Fruit fly (Drosophila melanogaster) whole organism, embryonic: ENCODE results near the gene CG10947.

Source experiments
- Atf-2 ChIP-seq: fragments of 200-800 bp; sonication (Bioruptor generic); optimal IDR thresholded peaks from 2 replicates; lab custom pipeline; 2016; ENCODE audit warnings: missing biosample characterization, missing genetic modification characterization
- Atf6 ChIP-seq: fragments of 200-800 bp; sonication (Bioruptor generic); IDR thresholded peaks from 2 replicates; pipeline ENCODE4 v1.3.6; 2022; ENCODE audit warnings: missing biosample characterization, missing genetic modification characterization
- Bdp1 ChIP-seq: fragments of 200-800 bp; sonication (Bioruptor generic); optimal IDR thresholded peaks from 3 replicates; lab custom pipeline; 2016; ENCODE audit warnings: missing biosample characterization, missing genetic modification characterization
- Bgb ChIP-seq: fragments of 200-800 bp; sonication (Bioruptor generic); IDR thresholded peaks from 2 replicates; pipeline ENCODE4 v1.3.6; 2022; ENCODE audit warnings: missing biosample characterization, missing genetic modification characterization; ENCODE audit not compliant: partially characterized antibody
- Bteb2 ChIP-seq: fragments of 200-800 bp; sonication (Bioruptor generic); optimal IDR thresholded peaks from 2 replicates; lab custom pipeline; 2016; ENCODE audit warnings: missing biosample characterization, missing genetic modification characterization
- CG10209 ChIP-seq: fragments of 200-800 bp; sonication (Bioruptor generic); optimal IDR thresholded peaks from 3 replicates; lab custom pipeline; 2017; ENCODE audit warnings: missing biosample characterization, mild to moderate bottlenecking, missing genetic modification characterization, missing genetic modification reagents
- CG10267 ChIP-seq: fragments of 200-800 bp; sonication (Bioruptor generic); optimal IDR thresholded peaks from 2 replicates; lab custom pipeline; 2018; ENCODE audit warnings: missing biosample characterization, mild to moderate bottlenecking, missing genetic modification characterization, moderate library complexity
- CG11093 ChIP-seq: fragments of 200-800 bp; sonication (Bioruptor generic); IDR thresholded peaks from 3 replicates; pipeline ENCODE4 v1.3.6; 2022; ENCODE audit warnings: missing biosample characterization, missing genetic modification characterization
- CG11560 ChIP-seq: fragments of 200-800 bp; sonication (Bioruptor generic); IDR thresholded peaks from 3 replicates; pipeline ENCODE4 v1.3.6; 2022; ENCODE audit warnings: missing biosample characterization, missing genetic modification characterization
- CG12744 ChIP-seq: fragments of 200-800 bp; sonication (Bioruptor generic); optimal IDR thresholded peaks from 2 replicates; lab custom pipeline; 2016; ENCODE audit warnings: missing biosample characterization, missing genetic modification characterization
- CG13123 ChIP-seq: fragments of 200-800 bp; sonication (Bioruptor generic); optimal IDR thresholded peaks from 2 replicates; lab custom pipeline; 2016; ENCODE audit warnings: missing biosample characterization, missing genetic modification characterization
- CG13424 ChIP-seq: fragments of 200-800 bp; sonication (Bioruptor generic); optimal IDR thresholded peaks from 2 replicates; lab custom pipeline; 2019; ENCODE audit warnings: missing biosample characterization, mild to moderate bottlenecking, missing genetic modification characterization, moderate library complexity
- CG14965 ChIP-seq: fragments of 200-800 bp; sonication (Bioruptor generic); optimal IDR thresholded peaks from 2 replicates; lab custom pipeline; 2016; ENCODE audit warnings: missing biosample characterization, missing genetic modification characterization, borderline replicate concordance
- CG15479 ChIP-seq: fragments of 200-800 bp; sonication (Bioruptor generic); optimal IDR thresholded peaks from 3 replicates; lab custom pipeline; 2019; ENCODE audit warnings: missing biosample characterization, mild to moderate bottlenecking, missing genetic modification characterization, moderate library complexity
- CG17612 ChIP-seq: fragments of 200-800 bp; sonication (Bioruptor generic); IDR thresholded peaks from 2 replicates; pipeline ENCODE4 v1.3.6; 2022; ENCODE audit warnings: missing biosample characterization, missing genetic modification characterization
- CG18011 ChIP-seq: fragments of 200-800 bp; sonication (Bioruptor generic); optimal IDR thresholded peaks from 2 replicates; lab custom pipeline; 2017; ENCODE audit warnings: missing biosample characterization, missing genetic modification characterization, mild to moderate bottlenecking, moderate library complexity, missing genotype
- CG18764 ChIP-seq: fragments of 200-800 bp; sonication (Bioruptor generic); optimal IDR thresholded peaks from 3 replicates; lab custom pipeline; 2016; ENCODE audit warnings: missing biosample characterization, missing genetic modification characterization
- CG33213 ChIP-seq: fragments of 200-800 bp; sonication (Bioruptor generic); optimal IDR thresholded peaks from 3 replicates; lab custom pipeline; 2016; ENCODE audit warnings: missing biosample characterization, missing genetic modification characterization
- CG4617 ChIP-seq: fragments of 200-800 bp; sonication (Bioruptor generic); optimal IDR thresholded peaks from 3 replicates; lab custom pipeline; 2016; ENCODE audit warnings: missing biosample characterization, missing genetic modification characterization, borderline replicate concordance
- CG4730 ChIP-seq: fragments of 200-800 bp; sonication (Bioruptor generic); IDR thresholded peaks from 2 replicates; pipeline ENCODE4 v1.3.6; 2022; ENCODE audit warnings: missing biosample characterization, missing genetic modification characterization
- CG7556 ChIP-seq: fragments of 200-800 bp; sonication (Bioruptor generic); optimal IDR thresholded peaks from 2 replicates; lab custom pipeline; 2017; ENCODE audit warnings: missing biosample characterization, mild to moderate bottlenecking, missing genetic modification characterization
- CG8281 ChIP-seq: fragments of 200-800 bp; sonication (Bioruptor generic); optimal IDR thresholded peaks from 2 replicates; lab custom pipeline; 2018; ENCODE audit warnings: missing biosample characterization, mild to moderate bottlenecking, missing genetic modification characterization, moderate library complexity
- CG8290 ChIP-seq, 3 experiments: fragments of 200-800 bp; sonication (Bioruptor generic); optimal IDR thresholded peaks; 2 replicates each; lab custom pipeline; 2016 to 2019; ENCODE audit warnings: missing biosample characterization in 3 of 3, missing genetic modification characterization in 3 of 3, mild to moderate bottlenecking in 2 of 3, moderate library complexity in 1 of 3
- CG8478 ChIP-seq: fragments of >200 bp; optimal IDR thresholded peaks from 2 replicates; lab custom pipeline; 2018
- CG8924 ChIP-seq: fragments of 200-800 bp; optimal IDR thresholded peaks from 3 replicates; lab custom pipeline; 2019; ENCODE audit warnings: missing biosample characterization, mild to moderate bottlenecking, missing genetic modification characterization, moderate library complexity
- CG9932 ChIP-seq: fragments of 200-800 bp; sonication (Bioruptor generic); IDR thresholded peaks from 2 replicates; pipeline ENCODE4 v1.3.6; 2022; ENCODE audit warnings: missing biosample characterization, missing genetic modification characterization
- Dad ChIP-seq: fragments of 200-800 bp; sonication (Bioruptor generic); optimal IDR thresholded peaks from 3 replicates; lab custom pipeline; 2016; ENCODE audit warnings: missing biosample characterization, missing genetic modification characterization
- Dip2 ChIP-seq: fragments of 200-800 bp; sonication (Bioruptor generic); IDR thresholded peaks from 2 replicates; pipeline ENCODE4 v1.3.6; 2022; ENCODE audit warnings: missing biosample characterization, missing genetic modification characterization
- H2.0 ChIP-seq: fragments of 200-800 bp; sonication (Bioruptor generic); IDR thresholded peaks from 2 replicates; pipeline ENCODE4 v1.3.6; 2022; ENCODE audit warnings: missing biosample characterization, missing genetic modification characterization
- Hand ChIP-seq: fragments of 200-800 bp; sonication (Bioruptor generic); optimal IDR thresholded peaks from 2 replicates; lab custom pipeline; 2017; ENCODE audit warnings: mild to moderate bottlenecking, missing biosample characterization, missing genetic modification reagents, missing genetic modification characterization
- Lpt ChIP-seq: fragments of >200 bp; optimal IDR thresholded peaks from 2 replicates; lab custom pipeline; 2018; ENCODE audit warnings: missing biosample characterization, missing genetic modification characterization
- Meics ChIP-seq: fragments of 200-800 bp; sonication (Bioruptor generic); optimal IDR thresholded peaks from 2 replicates; lab custom pipeline; 2017; ENCODE audit warnings: missing biosample characterization, mild to moderate bottlenecking, missing genetic modification characterization
- Rfx ChIP-seq: fragments of 200-800 bp; sonication (Bioruptor generic); IDR thresholded peaks from 2 replicates; pipeline ENCODE4 v1.3.6; 2022; ENCODE audit warnings: missing biosample characterization, missing genetic modification characterization
- Spps ChIP-seq: fragments of 200-800 bp; sonication (Bioruptor generic); optimal IDR thresholded peaks from 2 replicates; lab custom pipeline; 2018; ENCODE audit warnings: missing biosample characterization, mild to moderate bottlenecking, missing genetic modification characterization
- Sry-β ChIP-seq: fragments of 200-800 bp; sonication (Bioruptor generic); optimal IDR thresholded peaks from 2 replicates; lab custom pipeline; 2018; ENCODE audit warnings: missing biosample characterization, mild to moderate bottlenecking, missing genetic modification characterization, moderate library complexity
- Sry-δ ChIP-seq: fragments of 200-800 bp; sonication (Bioruptor generic); optimal IDR thresholded peaks from 2 replicates; lab custom pipeline; 2016; ENCODE audit warnings: missing biosample characterization, missing genetic modification characterization
- Xbp1 ChIP-seq: fragments of 200-800 bp; sonication (Bioruptor generic); optimal IDR thresholded peaks from 3 replicates; lab custom pipeline; 2016; ENCODE audit warnings: missing biosample characterization, mild to moderate bottlenecking, missing genetic modification characterization
- corto ChIP-seq: fragments of 200-800 bp; sonication (Bioruptor generic); optimal IDR thresholded peaks from 2 replicates; lab custom pipeline; 2016; ENCODE audit warnings: missing biosample characterization, mild to moderate bottlenecking, missing genetic modification characterization, moderate library complexity
- crc ChIP-seq: fragments of 200-800 bp; sonication (Bioruptor generic); optimal IDR thresholded peaks from 2 replicates; lab custom pipeline; 2016; ENCODE audit warnings: missing biosample characterization, missing genetic modification characterization
- crol ChIP-seq: fragments of 200-800 bp; sonication (Bioruptor generic); IDR thresholded peaks from 2 replicates; pipeline ENCODE4 v1.3.6; 2022; ENCODE audit warnings: missing biosample characterization, missing genetic modification characterization
- dati ChIP-seq: fragments of 200-800 bp; sonication (Bioruptor generic); IDR thresholded peaks from 2 replicates; pipeline ENCODE4 v1.3.6; 2022; ENCODE audit warnings: missing biosample characterization, missing genetic modification characterization
- gce ChIP-seq: fragments of 200-800 bp; sonication (Bioruptor generic); IDR thresholded peaks from 3 replicates; pipeline ENCODE4 v1.3.6; 2022; ENCODE audit warnings: missing biosample characterization, missing genetic modification characterization
- gcm ChIP-seq: fragments of 200-800 bp; sonication (Bioruptor generic); optimal IDR thresholded peaks from 2 replicates; lab custom pipeline; 2019; ENCODE audit warnings: missing biosample characterization, mild to moderate bottlenecking, missing genetic modification characterization, moderate library complexity
- gro ChIP-seq: fragments of 200-800 bp; sonication (Bioruptor generic); optimal IDR thresholded peaks from 2 replicates; lab custom pipeline; 2016; ENCODE audit warnings: missing biosample characterization, missing genetic modification characterization
- hth ChIP-seq: fragments of >200 bp; optimal IDR thresholded peaks from 2 replicates; lab custom pipeline; 2017; ENCODE audit warnings: inconsistent platforms
- jigr1 ChIP-seq: fragments of 200-800 bp; sonication (Bioruptor generic); IDR thresholded peaks from 3 replicates; pipeline ENCODE4 v1.3.6; 2022; ENCODE audit warnings: missing biosample characterization, missing genetic modification characterization
- knrl ChIP-seq: fragments of 200-800 bp; sonication (Bioruptor generic); IDR thresholded peaks from 3 replicates; pipeline ENCODE4 v1.3.6; 2022; ENCODE audit warnings: missing biosample characterization, missing genetic modification characterization; ENCODE audit not compliant: partially characterized antibody
- pb ChIP-seq: fragments of 200-800 bp; sonication (Bioruptor generic); optimal IDR thresholded peaks from 3 replicates; lab custom pipeline; 2016; ENCODE audit warnings: missing biosample characterization, missing genetic modification characterization
- pho ChIP-seq: fragments of 200-800 bp; sonication (Bioruptor generic); optimal IDR thresholded peaks from 2 replicates; lab custom pipeline; 2016; ENCODE audit warnings: missing biosample characterization, missing genetic modification characterization
- stc ChIP-seq: fragments of 200-800 bp; sonication (Bioruptor generic); IDR thresholded peaks from 2 replicates; pipeline ENCODE4 v1.3.6; 2022; ENCODE audit warnings: missing biosample characterization, missing genetic modification characterization
- tgo ChIP-seq: fragments of 200-800 bp; sonication (Bioruptor generic); IDR thresholded peaks from 3 replicates; pipeline ENCODE4 v1.3.6; 2022; ENCODE audit warnings: missing biosample characterization, missing genetic modification characterization

The CG10947 gene

dm6 chr2L:20428756-20429408 is 14.3 kb upstream of the CG10947 start (continued):
- TF ChIP-seq crc (GFP tag; lab: Kevin White, UChicago) (no peak), Meics (GFP tag; lab: Kevin White, UChicago) (peak; percentile 100), Atf-2 (GFP tag; lab: Kevin White, UChicago) (no peak), knrl (0 out of 3 replicates have a peak, but pooled peaks have one; percentile 24), CG8281 (tag; lab: Kevin White, UChicago) (no peak), Lpt (GFP tag; lab: Kevin White, UChicago) (no peak), CG8478 (lab: Kevin White, UChicago) (no peak), CG14965 (GFP tag; lab: Kevin White, UChicago) (no peak), Sry-δ (GFP tag; lab: Kevin White, UChicago) (no peak), CG11560 (tag; lab: Robert Waterston, UW) (no peak), CG17612 (no peak), gro (no peak), CG33213 (GFP tag; lab: Kevin White, UChicago) (no peak), hth (lab: Kevin White, UChicago) (no peak), gce (GFP tag; lab: Robert Waterston, UW) (no peak), pb (GFP tag; lab: Kevin White, UChicago) (no peak), stc (GFP tag; lab: Robert Waterston, UW) (no peak), Sry-β (no peak), Xbp1 (no peak), Dip2 (GFP tag; lab: Robert Waterston, UW) (no peak), CG10209 (no peak), CG9932 (GFP tag; lab: Robert Waterston, UW) (no peak), CG13424 (tag; lab: Kevin White, UChicago) (no peak), jigr1 (no peak), Bgb (GFP tag; lab: Robert Waterston, UW) (peak; percentile 50; the same call in 1 of the 2 replicates), CG4730 (GFP tag; lab: Robert Waterston, UW) (no peak), CG7556 (GFP tag; lab: Kevin White, UChicago) (no peak), CG18764 (no peak), CG18011 (GFP tag; lab: Kevin White, UChicago) (peak; percentile 12), Rfx (no peak), tgo (GFP tag; lab: Robert Waterston, UW) (no peak), Hand (no peak), Spps (tag; lab: Kevin White, UChicago) (no peak), Atf6 (GFP tag; lab: Robert Waterston, UW) (0 out of 2 replicates have a peak, but pooled peaks have one; percentile 7), CG8290 (GFP tag; optimal IDR thresholded peaks at IDR 0.05; lab: Kevin White, UChicago) (no peak), CG8290 (tag; optimal IDR thresholded peaks at IDR 0.05; lab: Kevin White, UChicago) (peak in 1 of 2 experiments; percentile 58), CG4617 (no peak), corto (GFP tag; lab: Kevin White, UChicago) (no peak), CG8924 (no peak), CG12744 (GFP tag; lab: Kevin White, UChicago) (no peak), gcm (no peak), Bdp1 (GFP tag; lab: Kevin White, UChicago) (no peak), crol (GFP tag; lab: Robert Waterston, UW) (no peak), H2.0 (GFP tag; lab: Robert Waterston, UW) (no peak), Bteb2 (GFP tag; lab: Kevin White, UChicago) (no peak), CG15479 (no peak), CG13123 (no peak), Dad (GFP tag; lab: Kevin White, UChicago) (no peak), dati (GFP tag; lab: Robert Waterston, UW) (no peak), CG10267 (tag; lab: Kevin White, UChicago) (no peak), CG11093 (GFP tag; lab: Robert Waterston, UW) (no peak), pho (GFP tag; lab: Kevin White, UChicago) (no peak)
